Worm (Caenorhabditis elegans) whole organism, L4 larva: ENCODE measurements around the gene C29H12.2.

Source experiments
- ama-1 ChIP-seq: fragments of 150-350 bp; optimal IDR thresholded peaks from 2 replicates; lab custom pipeline; 2014; ENCODE audit warnings: inconsistent platforms, mixed read lengths
- fkh-10 ChIP-seq: fragments of 150-350 bp; optimal IDR thresholded peaks from 2 replicates; lab custom pipeline; 2014; ENCODE audit warnings: missing biosample characterization, missing genetic modification reagents, missing genetic modification characterization
- nhr-237 ChIP-seq: sonication (generic microtip); optimal IDR thresholded peaks from 2 replicates; lab custom pipeline; 2017; ENCODE audit warnings: missing biosample characterization, missing genetic modification characterization

DNA sequence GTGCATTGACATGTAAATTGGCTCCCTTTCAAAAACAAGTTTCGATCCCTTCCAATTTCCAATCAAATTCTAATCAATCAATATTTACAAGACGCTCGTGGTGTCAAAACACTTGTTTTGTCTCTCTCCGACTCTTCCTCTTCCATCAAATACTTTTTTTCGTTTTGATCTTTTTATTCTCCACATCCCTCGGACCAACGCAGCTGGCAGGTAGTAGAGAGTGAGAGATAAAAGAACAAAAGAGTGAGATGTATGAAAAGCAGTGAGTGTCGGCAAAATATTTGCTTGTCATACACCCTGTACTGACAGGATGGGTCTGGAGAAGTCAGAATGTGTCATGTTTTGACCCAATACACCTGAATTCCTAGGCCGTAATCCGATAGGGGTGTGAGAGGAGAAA, 13.1 kb downstream of the C29H12.2 start:
- TF ChIP-seq ama-1 (lab: Kevin White, UChicago) (no peak), fkh-10 (GFP tag; lab: Kevin White, UChicago) (no peak), nhr-237 (no peak)
